Worm (Caenorhabditis elegans): ENCODE results near the gene srg-34.

- no peak for TF ChIP-seq hmbx-1 (tag; optimal IDR thresholded peaks at IDR 0.05)
- no peak for TF ChIP-seq tbx-11 (GFP tag; IDR thresholded peaks at IDR 0.05)
- no peak for TF ChIP-seq scrt-1 (GFP tag; IDR thresholded peaks at IDR 0.05)
- TF ChIP-seq tbx-37 (GFP tag; conservative IDR thresholded peaks at IDR 0.05) = no peak
- no peak for TF ChIP-seq ama-1 (optimal IDR thresholded peaks at IDR 0.05)
- TF ChIP-seq flt-1 (GFP tag; IDR thresholded peaks at IDR 0.05) = no peak
- no peak for TF ChIP-seq B0310.2 (tag; optimal IDR thresholded peaks at IDR 0.05)
- TF ChIP-seq pes-1 (GFP tag; IDR thresholded peaks at IDR 0.05) = no peak
- TF ChIP-seq aly-1 (tag; optimal IDR thresholded peaks at IDR 0.05) = no peak
These were observed 10.4 kb upstream of the srg-34 start for ce11 chrV:18575084-18575483.

Data from whole organism, early embryonic.